Worm (Caenorhabditis elegans): ENCODE measurements around the gene grl-7.
A peak's percentile ranks its signal among the peaks of the same experiment; 100 is the strongest.

- TF ChIP-seq elt-3 (tag; optimal IDR thresholded peaks at IDR 0.05) (peak in 1 of 6 experiments; percentile 27), ceh-90 (tag; optimal IDR thresholded peaks at IDR 0.05) (no peak)
These were observed 19.9 kb downstream of the grl-7 start, which contains the start of gene tmed-10 for ce11 chrV:11326914-11327367.
